Fruit fly (Drosophila melanogaster): Measurements from ENCODE around the gene CG6333.
A peak's percentile ranks its signal among the peaks of the same experiment; 100 is the strongest.

The CG6333 gene

dm6 chr3L:17485280-17485792 lies 694 bp downstream of the CG6333 start (continued):
- TF ChIP-seq CG2120 (GFP tag; optimal IDR thresholded peaks at IDR 0.05), result no peak
- no peak for TF ChIP-seq wdn (GFP tag; IDR thresholded peaks at IDR 0.05)
- no peak for TF ChIP-seq cad (GFP tag; optimal IDR thresholded peaks at IDR 0.05)
- no peak for TF ChIP-seq CG14860 (GFP tag; IDR thresholded peaks at IDR 0.05; ENCODE audit: partially characterized antibody)
- no peak for TF ChIP-seq br (optimal IDR thresholded peaks at IDR 0.05)
- TF ChIP-seq CG16813 (GFP tag; IDR thresholded peaks at IDR 0.05; ENCODE audit: partially characterized antibody), result no peak
- TF ChIP-seq CG10462 (GFP tag; optimal IDR thresholded peaks at IDR 0.05), result peak; percentile 67
- peak; percentile 38 for TF ChIP-seq Chrac-16 (GFP tag; optimal IDR thresholded peaks at IDR 0.05)
- peak; percentile 81 for TF ChIP-seq CG8924 (tag; optimal IDR thresholded peaks at IDR 0.05)
- no peak for TF ChIP-seq tll (GFP tag; optimal IDR thresholded peaks at IDR 0.05)
- TF ChIP-seq CG4328 (GFP tag; optimal IDR thresholded peaks at IDR 0.05), result peak; percentile 76
- TF ChIP-seq sens-2 (GFP tag; IDR thresholded peaks at IDR 0.05), result peak; percentile 68; the same call in 1 of the 2 replicates
- TF ChIP-seq gsb-n (tag; optimal IDR thresholded peaks at IDR 0.05), result peak; percentile 95
- no peak for TF ChIP-seq CG9215 (GFP tag; IDR thresholded peaks at IDR 0.05)
- peak; percentile 60; the same call in 1 of the 2 replicates for TF ChIP-seq ranshi (GFP tag; IDR thresholded peaks at IDR 0.05)
- peak; percentile 32 for TF ChIP-seq sd (tag; optimal IDR thresholded peaks at IDR 0.05)
- peak; percentile 49 for TF ChIP-seq Fer3 (tag; optimal IDR thresholded peaks at IDR 0.05)
- TF ChIP-seq CG6272 (GFP tag; IDR thresholded peaks at IDR 0.05), result no peak
- TF ChIP-seq CG10267 (tag; optimal IDR thresholded peaks at IDR 0.05), result peak; percentile 40
- no peak for TF ChIP-seq Lpt (GFP tag; optimal IDR thresholded peaks at IDR 0.05)
- TF ChIP-seq toy (GFP tag; IDR thresholded peaks at IDR 0.05), result no peak
- TF ChIP-seq CG11560 (tag; IDR thresholded peaks at IDR 0.05), result no peak
- TF ChIP-seq CG3726 (GFP tag; IDR thresholded peaks at IDR 0.05), result no peak; the same call in 2 of the 3 replicates
- peak; percentile 95 for TF ChIP-seq kni (GFP tag; optimal IDR thresholded peaks at IDR 0.05)
- TF ChIP-seq CG12769 (tag; optimal IDR thresholded peaks at IDR 0.05), result peak; percentile 45
- no peak for TF ChIP-seq Gsc (GFP tag; IDR thresholded peaks at IDR 0.05)
- no peak for TF ChIP-seq CG16779 (GFP tag; IDR thresholded peaks at IDR 0.05)
- peak; percentile 27 for TF ChIP-seq tin (GFP tag; optimal IDR thresholded peaks at IDR 0.05)
- peak; percentile 4 for TF ChIP-seq ash1 (GFP tag; optimal IDR thresholded peaks at IDR 0.05)
- peak; percentile 90 for TF ChIP-seq Lhr (GFP tag; optimal IDR thresholded peaks at IDR 0.05)
- no peak for TF ChIP-seq rib (GFP tag; IDR thresholded peaks at IDR 0.05)
- TF ChIP-seq insv (GFP tag; optimal IDR thresholded peaks at IDR 0.05), result peak in 1 of 2 experiments; percentile 32
- TF ChIP-seq lov (optimal IDR thresholded peaks at IDR 0.05), result no peak
- TF ChIP-seq lov (GFP tag; IDR thresholded peaks at IDR 0.05), result peak; percentile 89; the same call in 2 of the 3 replicates
- peak; percentile 73; the same call in 1 of the 3 replicates for TF ChIP-seq sr (GFP tag; IDR thresholded peaks at IDR 0.05)
- peak; percentile 30 for TF ChIP-seq kay (GFP tag; optimal IDR thresholded peaks at IDR 0.05)
- TF ChIP-seq ac (GFP tag; optimal IDR thresholded peaks at IDR 0.05), result peak; percentile 92
- peak; percentile 98 for TF ChIP-seq CG3407 (GFP tag; optimal IDR thresholded peaks at IDR 0.05)
- TF ChIP-seq Mrtf (GFP tag; IDR thresholded peaks at IDR 0.05), result 0 out of 3 replicates have a peak, but pooled peaks have one; percentile 16
- TF ChIP-seq lmd (GFP tag; IDR thresholded peaks at IDR 0.05), result no peak
- peak in 1 of 3 experiments; percentile 86 for TF ChIP-seq lola (GFP tag; optimal IDR thresholded peaks at IDR 0.05)
- no peak for TF ChIP-seq Trl (optimal IDR thresholded peaks at IDR 0.05)
- TF ChIP-seq Trl (GFP tag; optimal IDR thresholded peaks at IDR 0.05), result peak; percentile 80
- TF ChIP-seq scrt (GFP tag; optimal IDR thresholded peaks at IDR 0.05), result peak; percentile 66
- TF ChIP-seq Xbp1 (GFP tag; optimal IDR thresholded peaks at IDR 0.05), result peak; percentile 44
- no peak for TF ChIP-seq hbn (GFP tag; IDR thresholded peaks at IDR 0.05; ENCODE audit: partially characterized antibody)
- TF ChIP-seq CG10543 (GFP tag; optimal IDR thresholded peaks at IDR 0.05), result peak; percentile 55
- peak; percentile 71 for TF ChIP-seq Mes4 (GFP tag; optimal IDR thresholded peaks at IDR 0.05)
- no peak for TF ChIP-seq CG4282 (GFP tag; optimal IDR thresholded peaks at IDR 0.05)
- no peak for TF ChIP-seq mam (GFP tag; optimal IDR thresholded peaks at IDR 0.05)
- TF ChIP-seq Ravus (GFP tag; IDR thresholded peaks at IDR 0.05), result no peak
- TF ChIP-seq Hmx (GFP tag; optimal IDR thresholded peaks at IDR 0.05), result no peak

Data from whole organism, embryonic.